Worm (Caenorhabditis elegans) whole organism, young adult: Measurements from ENCODE around the gene F36A4.4.
A peak's percentile ranks its signal among the peaks of the same experiment; 100 is the strongest.

Experiments used
- F23B12.7 ChIP-seq: sonication (generic microtip); optimal IDR thresholded peaks from 2 replicates; lab custom pipeline; 2017; ENCODE audit warnings: missing genetic modification characterization, mild to moderate bottlenecking, missing compliant biosample characterization, antibody characterized with exemption, moderate library complexity; ENCODE audit not compliant: insufficient read depth
- F57C9.4 ChIP-seq: sonication (generic microtip); optimal IDR thresholded peaks from 2 replicates; lab custom pipeline; 2017; ENCODE audit warnings: mild to moderate bottlenecking, missing genetic modification characterization, missing compliant biosample characterization
- ZK185.1 ChIP-seq: sonication (generic microtip); optimal IDR thresholded peaks from 2 replicates; lab custom pipeline; 2016; ENCODE audit warnings: mild to moderate bottlenecking, missing genetic modification characterization, missing compliant biosample characterization; ENCODE audit not compliant: poor library complexity, severe bottlenecking
- ekl-4 ChIP-seq: fragments of 200-800 bp; sonication (Bioruptor generic); IDR thresholded peaks from 2 replicates; pipeline ENCODE4 v1.3.6; 2022; ENCODE audit warnings: missing genetic modification reagents, missing genetic modification characterization, missing compliant biosample characterization
- hmg-20 ChIP-seq: fragments of 200-800 bp; sonication (Bioruptor generic); IDR thresholded peaks from 2 replicates; pipeline ENCODE4 v1.3.6; 2022; ENCODE audit warnings: missing genetic modification reagents, missing genetic modification characterization, missing compliant biosample characterization
- lin-40 ChIP-seq: sonication (generic microtip); optimal IDR thresholded peaks from 2 replicates; lab custom pipeline; 2016; ENCODE audit warnings: missing genetic modification characterization, mild to moderate bottlenecking, missing compliant biosample characterization, missing genotype, missing genetic modification reagents
- madf-6 ChIP-seq: fragments of 200-800 bp; sonication (Bioruptor generic); IDR thresholded peaks from 2 replicates; pipeline ENCODE4 v1.3.6; 2022; ENCODE audit warnings: missing genetic modification reagents, missing genetic modification characterization, missing compliant biosample characterization
- nfya-1 ChIP-seq: sonication (generic microtip); optimal IDR thresholded peaks from 2 replicates; lab custom pipeline; 2017; ENCODE audit warnings: antibody characterized with exemption, missing compliant biosample characterization, missing genetic modification characterization, borderline replicate concordance; ENCODE audit not compliant: insufficient read depth
- nhr-90 ChIP-seq: sonication (generic microtip); optimal IDR thresholded peaks from 2 replicates; lab custom pipeline; 2016; ENCODE audit warnings: missing genotype, mild to moderate bottlenecking, missing genetic modification characterization, missing compliant biosample characterization
- snpc-4 ChIP-seq, 5 experiments: fragments of 150-350 bp in 1 of 5; sonication (generic microtip) in 4 of 5; optimal IDR thresholded peaks; 2 replicates each; lab custom pipeline; 2014 to 2018; ENCODE audit warnings: missing genetic modification characterization in 5 of 5, missing biosample characterization in 3 of 5, antibody characterized with exemption in 2 of 5, mild to moderate bottlenecking in 2 of 5, missing compliant biosample characterization in 2 of 5, missing genotype in 2 of 5, moderate library complexity in 2 of 5, missing genetic modification reagents in 1 of 5
- xnd-1 ChIP-seq: sonication (generic microtip); optimal IDR thresholded peaks from 2 replicates; lab custom pipeline; 2016; ENCODE audit warnings: missing genotype, missing genetic modification reagents, missing genetic modification characterization, missing compliant biosample characterization

ce11 chrIV:4316813-4317408 is 49.5 kb downstream of the F36A4.4 start, which contains the start of gene Y24D9B.1:
- TF ChIP-seq nfya-1 (no peak), ekl-4 (peak; percentile 47; the same call in 1 of the 2 replicates), F23B12.7 (tag; lab: Kevin White, UChicago) (no peak), lin-40 (tag; lab: Kevin White, UChicago) (no peak), snpc-4 (GFP tag; optimal IDR thresholded peaks at IDR 0.05; lab: Kevin White, UChicago) (no peak), snpc-4 (tag; optimal IDR thresholded peaks at IDR 0.05; lab: Kevin White, UChicago) (no peak), xnd-1 (no peak), ZK185.1 (no peak), F57C9.4 (tag; lab: Kevin White, UChicago) (no peak), nhr-90 (tag; lab: Kevin White, UChicago) (no peak), madf-6 (peak; percentile 40; the same call in 1 of the 2 replicates), hmg-20 (GFP tag; lab: Robert Waterston, UW) (no peak)
